Worm (Caenorhabditis elegans) whole organism, late embryonic: ENCODE data around the gene marc-1.
A peak's percentile ranks its signal among the peaks of the same experiment; 100 is the strongest.

Experiments used
- C38D4.7 ChIP-seq: fragments of 200-800 bp; sonication (Bioruptor generic); optimal IDR thresholded peaks from 2 replicates; lab custom pipeline; 2018; ENCODE audit warnings: mild to moderate bottlenecking, missing genetic modification characterization, moderate library complexity, missing compliant biosample characterization
- K09A11.1 ChIP-seq: sonication (generic microtip); optimal IDR thresholded peaks from 2 replicates; lab custom pipeline; 2017; ENCODE audit warnings: antibody characterized with exemption, mild to moderate bottlenecking, missing genetic modification characterization, missing compliant biosample characterization; ENCODE audit not compliant: insufficient read depth
- T23F11.4 ChIP-seq: fragments of 200-800 bp; sonication (Bioruptor generic); optimal IDR thresholded peaks from 2 replicates; lab custom pipeline; 2018; ENCODE audit warnings: mild to moderate bottlenecking, missing genetic modification characterization, missing compliant biosample characterization
- Y22D7AL.16 ChIP-seq: sonication (generic microtip); optimal IDR thresholded peaks from 2 replicates; lab custom pipeline; 2016; ENCODE audit warnings: missing genetic modification characterization, missing compliant biosample characterization
- ahr-1 ChIP-seq: sonication (generic microtip); optimal IDR thresholded peaks from 2 replicates; lab custom pipeline; 2016; ENCODE audit warnings: missing genetic modification characterization, missing compliant biosample characterization
- ceh-14 ChIP-seq: sonication (generic microtip); optimal IDR thresholded peaks from 2 replicates; lab custom pipeline; 2016; ENCODE audit warnings: missing genotype, missing genetic modification characterization, missing compliant biosample characterization
- ceh-2 ChIP-seq: sonication (generic microtip); optimal IDR thresholded peaks from 2 replicates; lab custom pipeline; 2016; ENCODE audit warnings: missing genotype, missing genetic modification characterization, missing compliant biosample characterization
- ceh-22 ChIP-seq: sonication (generic microtip); optimal IDR thresholded peaks from 2 replicates; lab custom pipeline; 2017; ENCODE audit warnings: missing biosample characterization, missing genetic modification characterization
- ceh-30 ChIP-seq: fragments of 150-350 bp; optimal IDR thresholded peaks from 2 replicates; lab custom pipeline; 2014; ENCODE audit warnings: missing biosample characterization, missing genetic modification characterization
- ceh-31 ChIP-seq: sonication (generic microtip); optimal IDR thresholded peaks from 2 replicates; lab custom pipeline; 2016; ENCODE audit warnings: missing genetic modification characterization, missing compliant biosample characterization
- ceh-34 ChIP-seq: sonication (generic microtip); optimal IDR thresholded peaks from 2 replicates; lab custom pipeline; 2016; ENCODE audit warnings: mild to moderate bottlenecking, missing genetic modification characterization, missing compliant biosample characterization
- ceh-45 ChIP-seq: fragments of 200-800 bp; sonication (Bioruptor generic); IDR thresholded peaks from 2 replicates; pipeline ENCODE4 v1.3.6; 2022; ENCODE audit warnings: missing genetic modification reagents, missing genetic modification characterization, missing compliant biosample characterization
- ceh-48 ChIP-seq: sonication (generic microtip); optimal IDR thresholded peaks from 2 replicates; lab custom pipeline; 2016; ENCODE audit warnings: missing genetic modification characterization, inconsistent platforms, missing compliant biosample characterization
- che-1 ChIP-seq: sonication (generic microtip); optimal IDR thresholded peaks from 2 replicates; lab custom pipeline; 2016; ENCODE audit warnings: mild to moderate bottlenecking, missing genetic modification characterization, missing compliant biosample characterization
- dmd-4 ChIP-seq: sonication (generic microtip); optimal IDR thresholded peaks from 2 replicates; lab custom pipeline; 2016; ENCODE audit warnings: borderline replicate concordance, missing genetic modification characterization, missing compliant biosample characterization
- elt-2 ChIP-seq: sonication (generic microtip); optimal IDR thresholded peaks from 2 replicates; lab custom pipeline; 2016; ENCODE audit warnings: missing genetic modification reagents, missing genetic modification characterization, missing compliant biosample characterization
- ets-4 ChIP-seq: sonication (generic microtip); optimal IDR thresholded peaks from 2 replicates; lab custom pipeline; 2016; ENCODE audit warnings: missing genetic modification characterization, missing compliant biosample characterization
- fax-1 ChIP-seq: sonication (generic microtip); optimal IDR thresholded peaks from 2 replicates; lab custom pipeline; 2016; ENCODE audit warnings: missing genotype, missing genetic modification characterization, missing compliant biosample characterization
- fkh-6 ChIP-seq: sonication (generic microtip); optimal IDR thresholded peaks from 2 replicates; lab custom pipeline; 2016; ENCODE audit warnings: missing genetic modification characterization, missing compliant biosample characterization
- gmeb-2 ChIP-seq: sonication (generic microtip); optimal IDR thresholded peaks from 2 replicates; lab custom pipeline; 2016; ENCODE audit warnings: missing genetic modification characterization, inconsistent platforms, missing compliant biosample characterization
- hlh-13 ChIP-seq: fragments of 200-800 bp; sonication (Bioruptor generic); optimal IDR thresholded peaks from 2 replicates; lab custom pipeline; 2018; ENCODE audit warnings: mild to moderate bottlenecking, missing genetic modification characterization, missing compliant biosample characterization
- hlh-30 ChIP-seq: sonication (generic microtip); optimal IDR thresholded peaks from 2 replicates; lab custom pipeline; 2017; ENCODE audit warnings: antibody characterized with exemption, missing genetic modification characterization, missing compliant biosample characterization; ENCODE audit not compliant: insufficient read depth
- hlh-6 ChIP-seq: sonication (generic microtip); optimal IDR thresholded peaks from 2 replicates; lab custom pipeline; 2016; ENCODE audit warnings: missing genotype, missing genetic modification characterization, missing compliant biosample characterization
- hlh-8 ChIP-seq: sonication (generic microtip); optimal IDR thresholded peaks from 2 replicates; lab custom pipeline; 2016; ENCODE audit warnings: missing genotype, missing genetic modification characterization, missing compliant biosample characterization
- lim-6 ChIP-seq: sonication (generic microtip); optimal IDR thresholded peaks from 2 replicates; lab custom pipeline; 2016; ENCODE audit warnings: missing genetic modification characterization, missing compliant biosample characterization
- lin-11 ChIP-seq: fragments of 200-800 bp; sonication (Bioruptor generic); optimal IDR thresholded peaks from 2 replicates; lab custom pipeline; 2018; ENCODE audit warnings: mild to moderate bottlenecking, missing genetic modification characterization, missing compliant biosample characterization
- madf-2 ChIP-seq: sonication (generic microtip); optimal IDR thresholded peaks from 2 replicates; lab custom pipeline; 2017; ENCODE audit warnings: missing genetic modification characterization, missing compliant biosample characterization
- nfya-1 ChIP-seq: sonication (generic microtip); optimal IDR thresholded peaks from 2 replicates; lab custom pipeline; 2017; ENCODE audit warnings: missing genetic modification characterization, mild to moderate bottlenecking, missing compliant biosample characterization, antibody characterized with exemption, moderate library complexity
- nhr-11 ChIP-seq: fragments of 150-350 bp; optimal IDR thresholded peaks from 2 replicates; lab custom pipeline; 2014; ENCODE audit warnings: missing biosample characterization, missing genetic modification characterization
- npax-4 ChIP-seq: sonication (generic microtip); optimal IDR thresholded peaks from 2 replicates; lab custom pipeline; 2016; ENCODE audit warnings: missing genetic modification characterization, missing compliant biosample characterization
- odd-2 ChIP-seq: sonication (generic microtip); optimal IDR thresholded peaks from 2 replicates; lab custom pipeline; 2017; ENCODE audit warnings: antibody characterized with exemption, mild to moderate bottlenecking, missing genetic modification characterization, missing compliant biosample characterization
- pat-9 ChIP-seq: fragments of 200-800 bp; sonication (Bioruptor generic); optimal IDR thresholded peaks from 2 replicates; lab custom pipeline; 2018; ENCODE audit warnings: mild to moderate bottlenecking, missing genetic modification characterization, moderate library complexity, missing compliant biosample characterization
- pax-1 ChIP-seq: fragments of 150-350 bp; optimal IDR thresholded peaks from 2 replicates; lab custom pipeline; 2014; ENCODE audit warnings: missing biosample characterization, missing genetic modification characterization
- pha-2 ChIP-seq: sonication (generic microtip); optimal IDR thresholded peaks from 2 replicates; lab custom pipeline; 2017; ENCODE audit warnings: mild to moderate bottlenecking, missing genetic modification characterization, missing compliant biosample characterization
- pha-4 ChIP-seq: fragments of 150-350 bp; optimal IDR thresholded peaks from 2 replicates; lab custom pipeline; 2018; ENCODE audit warnings: missing biosample characterization, missing genetic modification reagents, missing genetic modification characterization
- pros-1 ChIP-seq: fragments of 150-350 bp; optimal IDR thresholded peaks from 2 replicates; lab custom pipeline; 2014; ENCODE audit warnings: missing biosample characterization, missing genetic modification reagents, missing genetic modification characterization
- ref-2 ChIP-seq: sonication (generic microtip); optimal IDR thresholded peaks from 2 replicates; lab custom pipeline; 2016; ENCODE audit warnings: missing genetic modification characterization, missing compliant biosample characterization
- rnt-1 ChIP-seq: sonication (generic microtip); optimal IDR thresholded peaks from 2 replicates; lab custom pipeline; 2016; ENCODE audit warnings: missing genetic modification characterization, missing compliant biosample characterization
- sdc-2 ChIP-seq: sonication (generic microtip); optimal IDR thresholded peaks from 2 replicates; lab custom pipeline; 2016; ENCODE audit warnings: missing genotype, missing genetic modification characterization, missing compliant biosample characterization
- sox-4 ChIP-seq: sonication (generic microtip); optimal IDR thresholded peaks from 2 replicates; lab custom pipeline; 2017; ENCODE audit warnings: mild to moderate bottlenecking, missing genetic modification characterization, inconsistent platforms, missing compliant biosample characterization
- tbx-2 ChIP-seq: sonication (generic microtip); optimal IDR thresholded peaks from 2 replicates; lab custom pipeline; 2016; ENCODE audit warnings: missing genetic modification characterization, missing compliant biosample characterization
- unc-42 ChIP-seq: sonication (generic microtip); optimal IDR thresholded peaks from 2 replicates; lab custom pipeline; 2016; ENCODE audit warnings: missing genotype, missing genetic modification characterization, missing compliant biosample characterization
- unc-55 ChIP-seq: sonication (generic microtip); optimal IDR thresholded peaks from 2 replicates; lab custom pipeline; 2017; ENCODE audit warnings: missing biosample characterization, missing genetic modification reagents, missing genetic modification characterization
- unc-86 ChIP-seq: sonication (generic microtip); optimal IDR thresholded peaks from 2 replicates; lab custom pipeline; 2016; ENCODE audit warnings: missing genetic modification characterization, missing compliant biosample characterization
- zip-5 ChIP-seq: sonication (generic microtip); optimal IDR thresholded peaks from 2 replicates; lab custom pipeline; 2016; ENCODE audit warnings: missing genetic modification characterization, missing compliant biosample characterization
- ztf-16 ChIP-seq: sonication (generic microtip); optimal IDR thresholded peaks from 2 replicates; lab custom pipeline; 2017; ENCODE audit warnings: missing genetic modification characterization, missing compliant biosample characterization

Gene marc-1

DNA sequence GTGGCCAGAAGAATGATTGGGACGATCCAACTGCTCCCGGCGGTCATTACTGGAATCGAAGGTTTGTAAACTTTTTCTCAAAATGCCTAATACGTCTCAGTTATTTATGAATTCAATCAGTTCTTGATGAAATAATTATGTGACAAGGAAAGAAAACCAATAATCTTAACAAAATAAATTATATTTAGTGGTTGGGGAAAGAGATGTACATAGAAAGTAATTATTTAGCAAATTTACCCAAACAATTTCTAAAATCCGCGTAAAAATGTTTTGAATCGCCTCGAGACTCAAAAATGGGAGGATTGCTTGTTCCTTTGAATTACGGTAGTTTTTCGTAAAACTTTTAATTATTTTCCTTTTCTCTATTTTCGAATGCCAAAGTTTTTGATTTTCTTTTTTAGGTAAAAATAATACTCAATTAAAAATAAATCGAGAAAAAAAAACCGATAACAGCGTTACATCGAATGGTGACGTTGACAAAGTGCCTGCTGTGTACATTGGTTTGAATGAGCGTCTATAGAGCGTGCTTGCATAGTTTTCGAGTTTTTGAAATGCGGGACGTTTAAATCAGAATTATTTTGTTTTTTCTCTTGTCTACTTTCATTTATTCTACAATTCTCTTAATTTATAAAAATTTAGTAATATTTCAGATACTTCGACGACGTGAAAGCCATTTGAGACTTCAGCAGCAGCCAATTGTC lies 9.9 kb upstream of the marc-1 start, which contains the start of the genes aagr-3 and drap-1:
Gene aagr-3 (minus strand): TSS at position 51 of the 701 bp plus-strand sequence.
Gene drap-1 (plus strand): TSS at position 645 of the 701 bp plus-strand sequence.
- TF ChIP-seq elt-2 (tag; lab: Kevin White, UChicago), result peak; percentile 14
- TF ChIP-seq ceh-2 (tag; lab: Kevin White, UChicago), result no peak
- peak; percentile 2 for TF ChIP-seq ceh-31 (tag; lab: Kevin White, UChicago)
- TF ChIP-seq Y22D7AL.16 (tag; lab: Kevin White, UChicago), result no peak
- no peak for TF ChIP-seq zip-5 (tag; lab: Kevin White, UChicago)
- peak; percentile 45 for TF ChIP-seq nfya-1 (tag; lab: Kevin White, UChicago)
- no peak for TF ChIP-seq ceh-45 (GFP tag; lab: Robert Waterston, UW)

DNA sequence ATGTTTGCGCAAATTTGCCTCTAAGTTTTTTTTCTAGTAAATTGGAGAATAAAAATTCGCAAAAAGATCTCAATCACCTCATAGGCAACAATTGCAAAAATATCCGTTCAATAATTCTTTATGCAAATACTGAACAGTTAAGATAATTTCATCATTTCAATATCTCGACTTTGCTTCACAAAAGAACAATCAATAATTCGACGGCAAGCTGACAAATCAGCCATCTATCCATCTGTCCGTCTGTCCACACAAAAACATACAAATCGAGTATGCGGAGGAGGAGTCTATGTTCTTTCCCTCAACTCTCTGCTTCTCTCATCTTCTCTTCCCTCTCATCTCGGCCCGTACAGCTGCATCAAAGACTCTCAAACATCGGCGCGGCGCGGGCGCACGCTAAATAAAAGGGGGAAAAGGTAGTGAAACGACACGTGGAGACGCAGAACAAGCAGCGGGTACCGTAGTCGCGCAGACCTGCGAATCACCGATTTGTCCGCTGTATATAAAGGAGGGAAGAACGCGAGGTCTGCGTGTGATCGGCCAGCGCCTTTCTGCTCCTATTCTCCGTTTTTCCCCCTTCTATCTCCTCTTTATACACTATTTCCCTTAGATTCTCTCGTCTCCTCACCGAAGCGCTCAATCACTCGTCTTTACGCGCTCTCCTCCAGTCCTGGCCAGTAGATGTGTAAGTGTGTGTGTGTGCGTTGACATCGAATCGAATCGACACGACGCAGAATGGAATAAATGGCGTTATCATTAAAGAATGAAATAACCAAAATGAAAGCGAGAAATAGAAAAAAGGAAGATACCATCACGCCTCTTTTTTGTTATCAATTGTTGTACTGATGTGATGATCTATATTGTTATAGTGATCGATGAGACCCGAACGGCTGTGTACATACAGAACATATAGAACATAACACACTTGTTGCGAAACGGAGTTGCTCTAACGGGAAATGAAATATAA lies 8.5 kb upstream of the marc-1 start:
- TF ChIP-seq ahr-1 (tag; lab: Kevin White, UChicago) (peak; percentile 70), nhr-11 (tag; lab: Kevin White, UChicago) (no peak), elt-2 (tag; lab: Kevin White, UChicago) (peak; percentile 82), pha-4 (tag; lab: Kevin White, UChicago) (no peak), T23F11.4 (GFP tag; lab: Kevin White, UChicago) (peak; percentile 5), pax-1 (no peak), fkh-6 (tag; lab: Kevin White, UChicago) (no peak), che-1 (tag; lab: Kevin White, UChicago) (peak; percentile 56), ceh-34 (tag; lab: Kevin White, UChicago) (peak; percentile 95), unc-55 (peak; percentile 96), sox-4 (tag; lab: Kevin White, UChicago) (peak; percentile 52), unc-42 (tag; lab: Kevin White, UChicago) (peak; percentile 69), ceh-48 (tag; lab: Kevin White, UChicago) (peak; percentile 12), ceh-30 (tag; lab: Kevin White, UChicago) (no peak), dmd-4 (tag; lab: Kevin White, UChicago) (peak; percentile 72), K09A11.1 (peak; percentile 15), ceh-45 (GFP tag; lab: Robert Waterston, UW) (no peak), ceh-2 (tag; lab: Kevin White, UChicago) (peak; percentile 81), lin-11 (tag; lab: Kevin White, UChicago) (no peak), pha-2 (tag; lab: Kevin White, UChicago) (peak; percentile 73), hlh-6 (tag; lab: Kevin White, UChicago) (peak; percentile 60), ref-2 (tag; lab: Kevin White, UChicago) (peak; percentile 89), tbx-2 (tag; lab: Kevin White, UChicago) (peak; percentile 95), ceh-22 (peak; percentile 75), pat-9 (tag; lab: Kevin White, UChicago) (peak; percentile 61), pros-1 (tag; lab: Kevin White, UChicago) (peak; percentile 95), madf-2 (peak; percentile 73), ceh-14 (tag; lab: Kevin White, UChicago) (peak; percentile 59), ztf-16 (tag; lab: Kevin White, UChicago) (peak; percentile 73), unc-86 (tag; lab: Kevin White, UChicago) (peak; percentile 42), zip-5 (tag; lab: Kevin White, UChicago) (no peak), sdc-2 (tag; lab: Kevin White, UChicago) (peak; percentile 67), odd-2 (no peak), fax-1 (tag; lab: Kevin White, UChicago) (peak; percentile 33), hlh-30 (tag; lab: Kevin White, UChicago) (peak; percentile 91), hlh-8 (peak; percentile 88), npax-4 (tag; lab: Kevin White, UChicago) (peak; percentile 3), hlh-13 (GFP tag; lab: Kevin White, UChicago) (no peak), ets-4 (tag; lab: Kevin White, UChicago) (peak; percentile 83), gmeb-2 (tag; lab: Kevin White, UChicago) (no peak), lim-6 (tag; lab: Kevin White, UChicago) (peak; percentile 32), rnt-1 (tag; lab: Kevin White, UChicago) (peak; percentile 94), C38D4.7 (GFP tag; lab: Kevin White, UChicago) (no peak)
